Fruit fly (Drosophila melanogaster) whole organism, prepupa: ENCODE data around the gene CG46280.

ENCODE experiments used
- CG10631 ChIP-seq: fragments of 200-800 bp; sonication (Bioruptor generic); optimal IDR thresholded peaks from 2 replicates; lab custom pipeline; 2016; ENCODE audit warnings: missing biosample characterization, missing genetic modification characterization
- CG10669 ChIP-seq: fragments of 200-800 bp; sonication (Bioruptor generic); optimal IDR thresholded peaks from 3 replicates; lab custom pipeline; 2018; ENCODE audit warnings: missing biosample characterization, mild to moderate bottlenecking, missing genetic modification characterization, moderate library complexity
- CG3919 ChIP-seq: fragments of 200-800 bp; sonication (Bioruptor generic); optimal IDR thresholded peaks from 3 replicates; lab custom pipeline; 2016; ENCODE audit warnings: missing biosample characterization, missing genetic modification characterization
- CG6276 ChIP-seq: fragments of 200-800 bp; sonication (Bioruptor generic); optimal IDR thresholded peaks from 2 replicates; lab custom pipeline; 2017; ENCODE audit warnings: missing biosample characterization, mild to moderate bottlenecking, missing genetic modification characterization
- Lpt ChIP-seq: fragments of 200-800 bp; sonication (Bioruptor generic); optimal IDR thresholded peaks from 3 replicates; lab custom pipeline; 2016; ENCODE audit warnings: missing biosample characterization, missing genetic modification characterization
- OdsH ChIP-seq: fragments of 200-800 bp; sonication (Bioruptor generic); optimal IDR thresholded peaks from 3 replicates; lab custom pipeline; 2016; ENCODE audit warnings: missing biosample characterization, missing genetic modification characterization
- Sox102F ChIP-seq: fragments of 200-800 bp; sonication (Bioruptor generic); optimal IDR thresholded peaks from 2 replicates; lab custom pipeline; 2016; ENCODE audit warnings: missing biosample characterization, mild to moderate bottlenecking, missing genetic modification characterization
- Sox14 ChIP-seq: fragments of 200-800 bp; sonication (Bioruptor generic); optimal IDR thresholded peaks from 3 replicates; lab custom pipeline; 2016; ENCODE audit warnings: missing biosample characterization, missing genetic modification characterization
- acj6 ChIP-seq: fragments of 200-800 bp; sonication (Bioruptor generic); optimal IDR thresholded peaks from 3 replicates; lab custom pipeline; 2016; ENCODE audit warnings: missing biosample characterization, missing genetic modification characterization
- esn ChIP-seq: fragments of 200-800 bp; sonication (Bioruptor generic); optimal IDR thresholded peaks from 2 replicates; lab custom pipeline; 2016; ENCODE audit warnings: missing biosample characterization, mild to moderate bottlenecking, missing genetic modification characterization, moderate library complexity
- lz ChIP-seq: fragments of 200-800 bp; sonication (Bioruptor generic); optimal IDR thresholded peaks from 3 replicates; lab custom pipeline; 2016; ENCODE audit warnings: missing biosample characterization, missing genetic modification characterization
- pdm3 ChIP-seq: fragments of 200-800 bp; sonication (Bioruptor generic); optimal IDR thresholded peaks from 3 replicates; lab custom pipeline; 2016; ENCODE audit warnings: missing biosample characterization, missing genetic modification characterization

dm6 chr3R:13010905-13011620, 19.4 kb downstream of the CG46280 start, which contains the start of gene CG8031:
- no peak for TF ChIP-seq lz (GFP tag; lab: Kevin White, UChicago)
- no peak for TF ChIP-seq Sox102F (GFP tag; lab: Kevin White, UChicago)
- TF ChIP-seq pdm3 (GFP tag; lab: Kevin White, UChicago): no peak
- no peak for TF ChIP-seq acj6 (GFP tag; lab: Kevin White, UChicago)
- TF ChIP-seq Sox14 (GFP tag; lab: Kevin White, UChicago): peak; percentile 87
- no peak for TF ChIP-seq CG10669 (GFP tag; lab: Kevin White, UChicago)
- no peak for TF ChIP-seq esn
- TF ChIP-seq CG3919: no peak
- no peak for TF ChIP-seq CG6276 (GFP tag; lab: Kevin White, UChicago)
- no peak for TF ChIP-seq Lpt (GFP tag; lab: Kevin White, UChicago)
- no peak for TF ChIP-seq CG10631 (GFP tag; lab: Kevin White, UChicago)
- TF ChIP-seq OdsH (GFP tag; lab: Kevin White, UChicago): no peak
